Worm (Caenorhabditis elegans) whole organism, L1 larva: Measurements from ENCODE around the gene ttll-11.

ENCODE experiments used
- F16B12.6 ChIP-seq: fragments of 150-350 bp; optimal IDR thresholded peaks from 2 replicates; lab custom pipeline; 2014; ENCODE audit warnings: missing biosample characterization, missing genetic modification characterization
- alr-1 ChIP-seq: fragments of 200-800 bp; sonication (Bioruptor generic); optimal IDR thresholded peaks from 2 replicates; lab custom pipeline; 2018; ENCODE audit warnings: borderline replicate concordance, mild to moderate bottlenecking, missing genetic modification characterization, missing compliant biosample characterization
- ama-1 ChIP-seq: fragments of 150-350 bp; optimal IDR thresholded peaks from 2 replicates; lab custom pipeline; 2014
- blmp-1 ChIP-seq: fragments of 150-350 bp; optimal IDR thresholded peaks from 2 replicates; lab custom pipeline; 2014; ENCODE audit warnings: missing biosample characterization, missing genetic modification characterization
- ceh-63 ChIP-seq: fragments of 200-800 bp; sonication (Bioruptor generic); optimal IDR thresholded peaks from 2 replicates; lab custom pipeline; 2018; ENCODE audit warnings: mild to moderate bottlenecking, missing genetic modification characterization, missing compliant biosample characterization
- ceh-88 ChIP-seq: fragments of 200-800 bp; sonication (Bioruptor generic); IDR thresholded peaks from 2 replicates; pipeline ENCODE4 v1.3.6; 2022; ENCODE audit warnings: missing genetic modification characterization, missing compliant biosample characterization
- ceh-90 ChIP-seq: sonication (generic microtip); optimal IDR thresholded peaks from 2 replicates; lab custom pipeline; 2016; ENCODE audit warnings: missing genetic modification characterization, missing compliant biosample characterization
- dpl-1 ChIP-seq, 3 experiments: fragments of 150-350 bp in 2 of 3; sonication (generic microtip) in 1 of 3; optimal IDR thresholded peaks; 2 replicates each; lab custom pipeline; 2014 to 2017; ENCODE audit warnings: missing biosample characterization in 3 of 3, missing genetic modification characterization in 3 of 3, missing genetic modification reagents in 3 of 3
- dsc-1 ChIP-seq: sonication (generic microtip); optimal IDR thresholded peaks from 2 replicates; lab custom pipeline; 2016; ENCODE audit warnings: mild to moderate bottlenecking, missing genetic modification characterization, missing compliant biosample characterization
- efl-1 ChIP-seq, 4 experiments: fragments of 150-350 bp; optimal IDR thresholded peaks in 3 of 4; peaks in 1 of 4; 1 replicate in 1 of 4; 2 replicates in 3 of 4; lab custom pipeline; 2014; ENCODE audit warnings: missing biosample characterization in 2 of 4, missing genetic modification characterization in 2 of 4, missing genetic modification reagents in 2 of 4
- efl-3 ChIP-seq: fragments of 200-800 bp; sonication (Bioruptor generic); optimal IDR thresholded peaks from 2 replicates; lab custom pipeline; 2018; ENCODE audit warnings: mild to moderate bottlenecking, missing genetic modification characterization, missing compliant biosample characterization
- egl-13 ChIP-seq: sonication (generic microtip); optimal IDR thresholded peaks from 2 replicates; lab custom pipeline; 2016; ENCODE audit warnings: missing genotype, missing genetic modification reagents, missing genetic modification characterization, missing compliant biosample characterization
- egl-27 ChIP-seq, 2 experiments: fragments of 150-350 bp in 1 of 2; sonication (generic microtip); optimal IDR thresholded peaks; 3 replicates each; lab custom pipeline; 2017 to 2018; ENCODE audit warnings: missing biosample characterization in 2 of 2, missing genetic modification characterization in 2 of 2, missing genetic modification reagents in 2 of 2
- elt-3 ChIP-seq, 6 experiments: fragments of 150-350 bp in 1 of 6; sonication (generic microtip); optimal IDR thresholded peaks; 2 replicates each; lab custom pipeline; 2017 to 2018; ENCODE audit warnings: missing biosample characterization in 6 of 6, missing genetic modification characterization in 6 of 6, inconsistent platforms in 1 of 6
- ets-5 ChIP-seq: fragments of 200-800 bp; sonication (Bioruptor generic); IDR thresholded peaks from 2 replicates; pipeline ENCODE4 v1.3.6; 2022; ENCODE audit warnings: missing genetic modification characterization, missing compliant biosample characterization
- fkh-4 ChIP-seq: sonication (generic microtip); optimal IDR thresholded peaks from 2 replicates; lab custom pipeline; 2016; ENCODE audit warnings: missing compliant biosample characterization, missing genetic modification characterization, borderline replicate concordance
- fkh-8 ChIP-seq: sonication (generic microtip); optimal IDR thresholded peaks from 2 replicates; lab custom pipeline; 2016; ENCODE audit warnings: mild to moderate bottlenecking, missing genetic modification characterization, missing compliant biosample characterization
- fos-1 ChIP-seq: fragments of 150-350 bp; optimal IDR thresholded peaks from 2 replicates; lab custom pipeline; 2014; ENCODE audit warnings: missing biosample characterization, missing genetic modification characterization
- grh-1 ChIP-seq: fragments of 200-800 bp; sonication (Bioruptor generic); IDR thresholded peaks from 2 replicates; pipeline ENCODE4 v1.3.6; 2022; ENCODE audit warnings: missing genetic modification reagents, missing genetic modification characterization, missing compliant biosample characterization
- hlh-4 ChIP-seq: sonication (generic microtip); optimal IDR thresholded peaks from 2 replicates; lab custom pipeline; 2016; ENCODE audit warnings: mild to moderate bottlenecking, missing genetic modification characterization, missing compliant biosample characterization
- isw-1 ChIP-seq: fragments of 200-800 bp; sonication (Bioruptor generic); IDR thresholded peaks from 2 replicates; pipeline ENCODE4 v1.3.6; 2022; ENCODE audit warnings: missing genetic modification characterization, missing compliant biosample characterization
- lin-13 ChIP-seq: fragments of 150-350 bp; optimal IDR thresholded peaks from 2 replicates; lab custom pipeline; 2014; ENCODE audit warnings: missing biosample characterization, missing genetic modification reagents, missing genetic modification characterization
- lin-39 ChIP-seq: fragments of 150-350 bp; optimal IDR thresholded peaks from 2 replicates; lab custom pipeline; 2014; ENCODE audit warnings: missing biosample characterization, missing genetic modification reagents, missing genetic modification characterization
- mab-9 ChIP-seq: fragments of 200-800 bp; sonication (Bioruptor generic); IDR thresholded peaks from 2 replicates; pipeline ENCODE4 v1.3.6; 2022; ENCODE audit warnings: missing genetic modification reagents, missing genetic modification characterization, missing compliant biosample characterization
- mef-2 ChIP-seq: fragments of 150-350 bp; optimal IDR thresholded peaks from 2 replicates; lab custom pipeline; 2014; ENCODE audit warnings: missing biosample characterization, missing genetic modification characterization
- mep-1 ChIP-seq: fragments of 150-350 bp; optimal IDR thresholded peaks from 2 replicates; lab custom pipeline; 2014; ENCODE audit warnings: missing biosample characterization, missing genetic modification characterization
- nhr-12 ChIP-seq: sonication (generic microtip); optimal IDR thresholded peaks from 2 replicates; lab custom pipeline; 2017; ENCODE audit warnings: missing biosample characterization, missing genetic modification characterization
- nhr-28 ChIP-seq: fragments of 150-350 bp; optimal IDR thresholded peaks from 2 replicates; lab custom pipeline; 2014; ENCODE audit warnings: missing biosample characterization, missing genetic modification characterization
- nhr-71 ChIP-seq: sonication (generic microtip); optimal IDR thresholded peaks from 2 replicates; lab custom pipeline; 2016; ENCODE audit warnings: mild to moderate bottlenecking, missing genetic modification characterization, moderate library complexity, missing compliant biosample characterization
- nhr-76 ChIP-seq: sonication (generic microtip); optimal IDR thresholded peaks from 2 replicates; lab custom pipeline; 2017; ENCODE audit warnings: missing biosample characterization, missing genetic modification characterization
- nhr-77 ChIP-seq: fragments of 150-350 bp; optimal IDR thresholded peaks from 2 replicates; lab custom pipeline; 2014; ENCODE audit warnings: missing biosample characterization, missing genetic modification characterization
- nhr-85 ChIP-seq: sonication (generic microtip); peaks from one replicate; lab custom pipeline; 2016; ENCODE audit warnings: missing genetic modification characterization, inconsistent platforms, missing compliant biosample characterization
- nhr-90 ChIP-seq: sonication (generic microtip); optimal IDR thresholded peaks from 2 replicates; lab custom pipeline; 2016; ENCODE audit warnings: mild to moderate bottlenecking, missing genetic modification characterization, missing compliant biosample characterization; ENCODE audit not compliant: poor library complexity
- pag-3 ChIP-seq: sonication (generic microtip); optimal IDR thresholded peaks from 2 replicates; lab custom pipeline; 2017; ENCODE audit warnings: missing genetic modification characterization, mild to moderate bottlenecking, missing compliant biosample characterization, antibody characterized with exemption, borderline replicate concordance; ENCODE audit not compliant: insufficient read depth
- pax-3 ChIP-seq: fragments of 200-800 bp; sonication (Bioruptor generic); optimal IDR thresholded peaks from 2 replicates; lab custom pipeline; 2018; ENCODE audit warnings: mild to moderate bottlenecking, missing genetic modification characterization, moderate library complexity, missing compliant biosample characterization
- snu-23 ChIP-seq: sonication (generic microtip); optimal IDR thresholded peaks from 2 replicates; lab custom pipeline; 2016; ENCODE audit warnings: missing genetic modification characterization, missing compliant biosample characterization
- sox-4 ChIP-seq: sonication (generic microtip); optimal IDR thresholded peaks from 2 replicates; lab custom pipeline; 2016; ENCODE audit warnings: missing genetic modification characterization, missing compliant biosample characterization
- sptf-1 ChIP-seq: fragments of 150-350 bp; optimal IDR thresholded peaks from 2 replicates; lab custom pipeline; 2014; ENCODE audit warnings: missing biosample characterization, missing genetic modification characterization
- sup-37 ChIP-seq: fragments of 200-800 bp; sonication (Bioruptor generic); optimal IDR thresholded peaks from 2 replicates; lab custom pipeline; 2018; ENCODE audit warnings: mild to moderate bottlenecking, missing genetic modification characterization, missing compliant biosample characterization
- tbx-2 ChIP-seq: sonication (generic microtip); optimal IDR thresholded peaks from 2 replicates; lab custom pipeline; 2016; ENCODE audit warnings: missing genetic modification characterization, missing compliant biosample characterization
- tlp-1 ChIP-seq: fragments of 150-350 bp; optimal IDR thresholded peaks from 2 replicates; lab custom pipeline; 2014; ENCODE audit warnings: missing biosample characterization, missing genetic modification characterization
- unc-62 ChIP-seq: fragments of 150-350 bp; optimal IDR thresholded peaks from 2 replicates; lab custom pipeline; 2014; ENCODE audit warnings: missing biosample characterization, missing genetic modification reagents, missing genetic modification characterization
- unc-98 ChIP-seq: fragments of 200-800 bp; sonication (Bioruptor generic); IDR thresholded peaks from 2 replicates; pipeline ENCODE4 v1.3.6; 2022; ENCODE audit warnings: missing genetic modification characterization, missing compliant biosample characterization
- zip-4 ChIP-seq: fragments of 200-800 bp; sonication (Bioruptor generic); optimal IDR thresholded peaks from 2 replicates; lab custom pipeline; 2018; ENCODE audit warnings: mild to moderate bottlenecking, missing genetic modification characterization, moderate library complexity, missing compliant biosample characterization
- ztf-4 ChIP-seq: fragments of 150-350 bp; optimal IDR thresholded peaks from 2 replicates; lab custom pipeline; 2014; ENCODE audit warnings: missing biosample characterization, missing genetic modification characterization

The ttll-11 gene

ce11 chrIV:8739926-8740325 is 42.4 kb downstream of the ttll-11 start, which contains the start of gene mrps-33:
mrps-33 (minus strand) TSS chrIV:8740026.
- no peak for TF ChIP-seq sptf-1 (tag; lab: Kevin White, UChicago)
- no peak for TF ChIP-seq fkh-4 (tag; lab: Kevin White, UChicago)
- no peak for TF ChIP-seq nhr-28 (tag; lab: Kevin White, UChicago)
- no peak for TF ChIP-seq pag-3 (tag; lab: Kevin White, UChicago)
- no peak for TF ChIP-seq mep-1 (tag; lab: Kevin White, UChicago)
- no peak for TF ChIP-seq mab-9 (GFP tag; lab: Robert Waterston, UW)
- TF ChIP-seq sup-37, result no peak
- no peak for TF ChIP-seq ztf-4 (tag; lab: Kevin White, UChicago)
- TF ChIP-seq nhr-85 (tag; lab: Kevin White, UChicago), result no peak
- TF ChIP-seq nhr-12, result no peak
- no peak for TF ChIP-seq mef-2 (tag; lab: Kevin White, UChicago)
- no peak for TF ChIP-seq fkh-8 (tag; lab: Kevin White, UChicago)
- no peak for TF ChIP-seq ama-1 (lab: Kevin White, UChicago)
- TF ChIP-seq grh-1 (GFP tag; lab: Robert Waterston, UW), result no peak
- TF ChIP-seq pax-3 (tag; lab: Kevin White, UChicago), result no peak
- no peak for TF ChIP-seq ceh-90 (tag; lab: Kevin White, UChicago)
- TF ChIP-seq, all 84 proteins: peak for 0

ce11 chrIV:8740952-8741438 is 43.5 kb downstream of the ttll-11 start, which contains the start of gene F21D5.6:
F21D5.6 (minus strand) TSS chrIV:8741388.
- TF ChIP-seq sox-4 (tag; lab: Kevin White, UChicago) (no peak), sptf-1 (tag; lab: Kevin White, UChicago) (no peak), elt-3 (tag; optimal IDR thresholded peaks at IDR 0.05; lab: Kevin White, UChicago) (no peak), nhr-90 (tag; lab: Kevin White, UChicago) (no peak), fos-1 (no peak), mef-2 (tag; lab: Kevin White, UChicago) (no peak), nhr-77 (tag; lab: Kevin White, UChicago) (no peak), ets-5 (GFP tag; lab: Robert Waterston, UW) (no peak), lin-13 (GFP tag; lab: Kevin White, UChicago) (no peak), snu-23 (GFP tag; lab: Kevin White, UChicago) (no peak), isw-1 (GFP tag; lab: Robert Waterston, UW) (no peak), nhr-28 (tag; lab: Kevin White, UChicago) (no peak), hlh-4 (tag; lab: Kevin White, UChicago) (no peak), efl-3 (GFP tag; lab: Kevin White, UChicago) (no peak), egl-13 (tag; lab: Kevin White, UChicago) (no peak), nhr-76 (tag; lab: Kevin White, UChicago) (no peak), nhr-71 (tag; lab: Kevin White, UChicago) (no peak), tbx-2 (tag; lab: Kevin White, UChicago) (no peak), ceh-88 (GFP tag; lab: Robert Waterston, UW) (no peak), fkh-8 (tag; lab: Kevin White, UChicago) (no peak)

ce11 chrIV:8743654-8744332 is 46.3 kb downstream of the ttll-11 start, which contains the start of gene F21D5.7:
F21D5.7 (minus strand) TSS chrIV:8743704.
- no peak for TF ChIP-seq unc-62 (GFP tag; lab: Kevin White, UChicago)
- TF ChIP-seq mep-1 (tag; lab: Kevin White, UChicago), result peak; percentile 90
- TF ChIP-seq nhr-77 (tag; lab: Kevin White, UChicago), result peak; percentile 56
- peak; percentile 89 for TF ChIP-seq nhr-85 (tag; lab: Kevin White, UChicago)
- TF ChIP-seq unc-98, result no peak
- no peak for TF ChIP-seq mab-9 (GFP tag; lab: Robert Waterston, UW)
- TF ChIP-seq dpl-1 (GFP tag; optimal IDR thresholded peaks at IDR 0.05; lab: Kevin White, UChicago), result peak; percentile 81 to 88 (median 87)
- no peak for TF ChIP-seq egl-27 (tag; optimal IDR thresholded peaks at IDR 0.05; lab: Kevin White, UChicago)
- peak; percentile 51 for TF ChIP-seq F16B12.6 (tag; lab: Kevin White, UChicago)
- peak; percentile 87 for TF ChIP-seq snu-23 (GFP tag; lab: Kevin White, UChicago)
- TF ChIP-seq sox-4 (tag; lab: Kevin White, UChicago), result peak; percentile 23
- TF ChIP-seq nhr-76 (tag; lab: Kevin White, UChicago), result no peak
- TF ChIP-seq ceh-88 (GFP tag; lab: Robert Waterston, UW), result peak; percentile 36; the same call in 1 of the 2 replicates
- no peak for TF ChIP-seq ama-1 (lab: Kevin White, UChicago)
- TF ChIP-seq tlp-1 (tag; lab: Kevin White, UChicago), result no peak
- no peak for TF ChIP-seq ceh-63 (GFP tag; lab: Kevin White, UChicago)
- peak; percentile 62 for TF ChIP-seq zip-4 (GFP tag; lab: Kevin White, UChicago)
- peak; percentile 86 for TF ChIP-seq nhr-90 (tag; lab: Kevin White, UChicago)
- TF ChIP-seq alr-1, result no peak
- TF ChIP-seq egl-13 (tag; lab: Kevin White, UChicago), result peak; percentile 66
- peak; percentile 79 for TF ChIP-seq lin-39 (tag; lab: Kevin White, UChicago)
- TF ChIP-seq dsc-1, result peak; percentile 80
- peak; percentile 75 to 86 for TF ChIP-seq efl-1 (optimal IDR thresholded peaks at IDR 0.05; lab: Kevin White, UChicago)
- TF ChIP-seq efl-1 (GFP tag; optimal IDR thresholded peaks at IDR 0.05 in 1 of 2; lab: Kevin White, UChicago), result peak; percentile 86 to 98
- TF ChIP-seq blmp-1, result peak; percentile 37
